Worm (Caenorhabditis elegans) whole organism, L3 larva: Measurements from ENCODE around the gene prmt-5.
A peak's percentile ranks its signal among the peaks of the same experiment; 100 is the strongest.

Experiments used
- R02D3.7 ChIP-seq: fragments of 150-350 bp; optimal IDR thresholded peaks from 2 replicates; lab custom pipeline; 2014; ENCODE audit warnings: missing biosample characterization, missing genetic modification characterization
- aly-2 ChIP-seq: fragments of 150-350 bp; optimal IDR thresholded peaks from 2 replicates; lab custom pipeline; 2014; ENCODE audit warnings: missing biosample characterization, missing genetic modification characterization
- ama-1 ChIP-seq: fragments of 150-350 bp; optimal IDR thresholded peaks from 2 replicates; lab custom pipeline; 2018
- ceh-28 ChIP-seq: fragments of 150-350 bp; optimal IDR thresholded peaks from 2 replicates; lab custom pipeline; 2014; ENCODE audit warnings: missing biosample characterization, missing genetic modification reagents, missing genetic modification characterization
- ceh-82 ChIP-seq: fragments of 150-350 bp; optimal IDR thresholded peaks from 2 replicates; lab custom pipeline; 2014; ENCODE audit warnings: missing biosample characterization, missing genetic modification characterization
- ceh-9 ChIP-seq: sonication (generic microtip); optimal IDR thresholded peaks from 2 replicates; lab custom pipeline; 2018; ENCODE audit warnings: missing biosample characterization, missing genetic modification characterization
- daf-12 ChIP-seq: fragments of 150-350 bp; optimal IDR thresholded peaks from 2 replicates; lab custom pipeline; 2014; ENCODE audit warnings: missing biosample characterization, missing genetic modification reagents, missing genetic modification characterization
- egl-27 ChIP-seq: sonication (generic microtip); optimal IDR thresholded peaks from 4 replicates; lab custom pipeline; 2017; ENCODE audit warnings: missing biosample characterization, missing genetic modification reagents, missing genetic modification characterization
- egl-5 ChIP-seq: fragments of 150-350 bp; optimal IDR thresholded peaks from 2 replicates; lab custom pipeline; 2017; ENCODE audit warnings: missing biosample characterization, missing genetic modification reagents, missing genetic modification characterization, inconsistent platforms
- elt-2 ChIP-seq: sonication (generic microtip); optimal IDR thresholded peaks from 2 replicates; lab custom pipeline; 2016; ENCODE audit warnings: missing genetic modification reagents, mild to moderate bottlenecking, missing genetic modification characterization, missing compliant biosample characterization
- eor-1 ChIP-seq, 2 experiments: fragments of 150-350 bp; optimal IDR thresholded peaks; 2 replicates each; lab custom pipeline; 2014 to 2018; ENCODE audit warnings: missing biosample characterization in 2 of 2, missing genetic modification characterization in 2 of 2
- fkh-10 ChIP-seq: sonication (generic microtip); optimal IDR thresholded peaks from 2 replicates; lab custom pipeline; 2017; ENCODE audit warnings: missing biosample characterization, missing genetic modification reagents, missing genetic modification characterization
- fkh-2 ChIP-seq: fragments of 150-350 bp; optimal IDR thresholded peaks from 2 replicates; lab custom pipeline; 2014; ENCODE audit warnings: missing biosample characterization, missing genetic modification reagents, missing genetic modification characterization
- fos-1 ChIP-seq: fragments of 150-350 bp; optimal IDR thresholded peaks from 2 replicates; lab custom pipeline; 2014; ENCODE audit warnings: missing biosample characterization, missing genetic modification characterization
- hmg-11 ChIP-seq: sonication (generic microtip); optimal IDR thresholded peaks from 2 replicates; lab custom pipeline; 2016; ENCODE audit warnings: missing genetic modification characterization, missing compliant biosample characterization
- jun-1 ChIP-seq: fragments of 150-350 bp; optimal IDR thresholded peaks from 2 replicates; lab custom pipeline; 2014; ENCODE audit warnings: missing biosample characterization, missing genetic modification reagents, missing genetic modification characterization
- lin-39 ChIP-seq: fragments of 150-350 bp; optimal IDR thresholded peaks from 2 replicates; lab custom pipeline; 2018; ENCODE audit warnings: missing biosample characterization, missing genetic modification reagents, missing genetic modification characterization
- lsy-12 ChIP-seq: sonication (generic microtip); optimal IDR thresholded peaks from 2 replicates; lab custom pipeline; 2016; ENCODE audit warnings: mild to moderate bottlenecking, missing genetic modification characterization, missing compliant biosample characterization
- mdl-1 ChIP-seq: fragments of 150-350 bp; optimal IDR thresholded peaks from 2 replicates; lab custom pipeline; 2014; ENCODE audit warnings: missing biosample characterization, missing genetic modification characterization
- nfya-1 ChIP-seq: sonication (generic microtip); optimal IDR thresholded peaks from 2 replicates; lab custom pipeline; 2017; ENCODE audit warnings: missing genetic modification characterization, mild to moderate bottlenecking, missing compliant biosample characterization, antibody characterized with exemption, moderate library complexity; ENCODE audit not compliant: insufficient read depth
- nhr-11 ChIP-seq: fragments of 150-350 bp; optimal IDR thresholded peaks from 2 replicates; lab custom pipeline; 2014; ENCODE audit warnings: missing biosample characterization, missing genetic modification characterization
- nhr-12 ChIP-seq: fragments of 150-350 bp; optimal IDR thresholded peaks from 2 replicates; lab custom pipeline; 2014; ENCODE audit warnings: missing biosample characterization, missing genetic modification characterization
- nhr-23 ChIP-seq: fragments of 150-350 bp; optimal IDR thresholded peaks from 2 replicates; lab custom pipeline; 2014; ENCODE audit warnings: missing biosample characterization, missing genetic modification reagents, missing genetic modification characterization
- nhr-237 ChIP-seq: fragments of 150-350 bp; optimal IDR thresholded peaks from 2 replicates; lab custom pipeline; 2014; ENCODE audit warnings: missing biosample characterization, missing genetic modification characterization
- nhr-28 ChIP-seq: fragments of 150-350 bp; optimal IDR thresholded peaks from 2 replicates; lab custom pipeline; 2014; ENCODE audit warnings: missing biosample characterization, missing genetic modification characterization
- nhr-43 ChIP-seq: sonication (generic microtip); optimal IDR thresholded peaks from 2 replicates; lab custom pipeline; 2016; ENCODE audit warnings: mild to moderate bottlenecking, missing genetic modification characterization, missing compliant biosample characterization; ENCODE audit not compliant: poor library complexity, severe bottlenecking
- nhr-67 ChIP-seq: fragments of 150-350 bp; optimal IDR thresholded peaks from 2 replicates; lab custom pipeline; 2014; ENCODE audit warnings: missing biosample characterization, missing genetic modification characterization
- nhr-77 ChIP-seq: fragments of 150-350 bp; optimal IDR thresholded peaks from 2 replicates; lab custom pipeline; 2014; ENCODE audit warnings: missing biosample characterization, missing genetic modification characterization
- pha-4 ChIP-seq: fragments of 150-350 bp; optimal IDR thresholded peaks from 2 replicates; lab custom pipeline; 2014; ENCODE audit warnings: missing biosample characterization, missing genetic modification reagents, missing genetic modification characterization
- pqm-1 ChIP-seq: fragments of 150-350 bp; optimal IDR thresholded peaks from 2 replicates; lab custom pipeline; 2017; ENCODE audit warnings: missing biosample characterization, missing genetic modification characterization, inconsistent platforms
- sea-2 ChIP-seq: fragments of 150-350 bp; sonication (generic microtip); optimal IDR thresholded peaks from 4 replicates; lab custom pipeline; 2014; ENCODE audit warnings: missing biosample characterization, missing genetic modification reagents, missing genetic modification characterization
- skn-1 ChIP-seq: fragments of 150-350 bp; optimal IDR thresholded peaks from 2 replicates; lab custom pipeline; 2014; ENCODE audit warnings: missing biosample characterization, missing genetic modification characterization
- snpc-4 ChIP-seq: fragments of 150-350 bp; optimal IDR thresholded peaks from 2 replicates; lab custom pipeline; 2014; ENCODE audit warnings: missing biosample characterization, missing genetic modification characterization
- tbx-2 ChIP-seq: sonication (generic microtip); optimal IDR thresholded peaks from 2 replicates; lab custom pipeline; 2016; ENCODE audit warnings: mild to moderate bottlenecking, missing genetic modification characterization, missing compliant biosample characterization
- unc-39 ChIP-seq: sonication (generic microtip); optimal IDR thresholded peaks from 4 replicates; lab custom pipeline; 2017; ENCODE audit warnings: missing biosample characterization, missing genetic modification characterization
- unc-62 ChIP-seq: fragments of 150-350 bp; sonication (generic microtip); optimal IDR thresholded peaks from 4 replicates; lab custom pipeline; 2014; ENCODE audit warnings: missing biosample characterization, missing genetic modification reagents, missing genetic modification characterization
- zag-1 ChIP-seq: fragments of 150-350 bp; optimal IDR thresholded peaks from 2 replicates; lab custom pipeline; 2014; ENCODE audit warnings: missing biosample characterization, missing genetic modification characterization
- ztf-11 ChIP-seq: fragments of 150-350 bp; optimal IDR thresholded peaks from 2 replicates; lab custom pipeline; 2014; ENCODE audit warnings: missing biosample characterization, missing genetic modification characterization
- ztf-4 ChIP-seq: fragments of 150-350 bp; optimal IDR thresholded peaks from 2 replicates; lab custom pipeline; 2014; ENCODE audit warnings: missing biosample characterization, missing genetic modification characterization

The prmt-5 gene

DNA sequence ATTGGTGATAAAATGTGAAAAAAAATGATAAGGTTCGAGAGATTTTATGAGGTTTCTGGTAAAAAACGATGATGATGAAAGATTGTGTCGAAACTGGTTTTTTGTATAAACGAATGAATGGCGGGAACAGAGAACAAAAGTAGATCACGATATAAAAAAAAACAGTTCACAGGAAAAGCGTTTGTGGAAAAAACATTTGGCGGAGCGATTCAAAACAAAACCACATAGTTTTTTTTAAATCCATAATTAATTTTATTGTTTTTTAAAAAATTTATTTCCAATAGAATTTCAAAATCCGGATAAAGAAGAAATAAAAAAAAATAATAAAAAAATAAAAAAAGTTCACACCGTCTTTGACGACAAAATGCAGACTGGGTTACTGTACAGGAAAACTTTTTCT is 15.0 kb upstream of the prmt-5 start, which contains the start of gene ZC155.4:
Gene ZC155.4 (minus strand): TSS at position 101 of the 400 bp plus-strand sequence.
- TF ChIP-seq daf-12 (no peak), nhr-12 (tag; lab: Kevin White, UChicago) (no peak), nfya-1 (tag; lab: Kevin White, UChicago) (no peak), hmg-11 (no peak), sea-2 (GFP tag; lab: Kevin White, UChicago) (no peak), aly-2 (no peak), mdl-1 (tag; lab: Kevin White, UChicago) (no peak), R02D3.7 (tag; lab: Kevin White, UChicago) (no peak), pha-4 (tag; lab: Kevin White, UChicago) (no peak), fkh-2 (tag; lab: Kevin White, UChicago) (no peak), ceh-82 (tag; lab: Kevin White, UChicago) (no peak), unc-39 (no peak), unc-62 (GFP tag; lab: Kevin White, UChicago) (no peak), nhr-43 (tag; lab: Kevin White, UChicago) (no peak), ztf-4 (tag; lab: Kevin White, UChicago) (no peak), nhr-237 (tag; lab: Kevin White, UChicago) (no peak), nhr-28 (tag; lab: Kevin White, UChicago) (no peak), ztf-11 (tag; lab: Kevin White, UChicago) (no peak), ceh-28 (tag; lab: Kevin White, UChicago) (no peak), ceh-9 (tag; lab: Kevin White, UChicago) (no peak)

DNA sequence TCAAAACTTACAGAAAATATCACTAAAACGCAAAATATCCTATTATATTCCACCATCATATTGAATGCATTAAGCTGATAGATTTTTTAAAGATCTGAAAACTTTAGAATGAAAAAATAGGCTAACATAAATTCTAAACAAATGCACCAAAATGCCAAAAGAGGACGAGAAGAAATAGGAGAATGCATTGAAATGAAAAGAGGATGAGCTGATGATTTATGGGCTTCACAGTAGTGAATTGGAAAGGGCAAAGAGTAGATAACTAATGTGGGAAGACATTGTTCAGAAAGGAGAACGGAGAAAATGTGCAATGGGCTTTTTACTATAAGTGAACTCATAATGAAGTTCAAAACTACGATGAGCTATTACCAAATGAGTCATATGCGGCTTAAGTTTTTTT is 12.8 kb upstream of the prmt-5 start, which contains the start of gene cutl-19:
Gene cutl-19 (minus strand): TSS at position 101 of the 400 bp plus-strand sequence.
- TF ChIP-seq aly-2: no peak

DNA sequence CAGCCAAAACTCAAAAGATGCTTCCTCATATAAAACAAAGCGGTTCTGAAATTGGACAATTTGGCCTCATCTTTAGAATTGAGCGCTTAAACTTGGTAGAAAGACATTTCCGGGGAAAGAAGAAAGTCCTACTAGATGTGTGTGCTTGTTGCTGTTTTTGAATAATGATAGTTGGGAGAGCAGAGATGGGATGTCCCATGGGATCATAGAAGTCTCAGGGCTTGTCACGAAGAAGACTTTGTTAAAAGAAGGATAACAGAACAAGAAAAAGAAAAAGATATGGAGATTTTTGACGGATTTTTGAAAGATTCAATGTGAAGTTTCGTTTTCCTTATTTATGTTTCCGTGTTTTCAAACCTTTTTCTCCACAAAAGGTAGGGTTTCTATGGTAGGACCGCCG is 11.7 kb upstream of the prmt-5 start, which contains the start of gene ZC155.2:
Gene ZC155.2 (plus strand): TSS at position 301 of the 400 bp plus-strand sequence.
- TF ChIP-seq nhr-28 (tag; lab: Kevin White, UChicago) (no peak), lin-39 (tag; lab: Kevin White, UChicago) (peak; percentile 15)

DNA sequence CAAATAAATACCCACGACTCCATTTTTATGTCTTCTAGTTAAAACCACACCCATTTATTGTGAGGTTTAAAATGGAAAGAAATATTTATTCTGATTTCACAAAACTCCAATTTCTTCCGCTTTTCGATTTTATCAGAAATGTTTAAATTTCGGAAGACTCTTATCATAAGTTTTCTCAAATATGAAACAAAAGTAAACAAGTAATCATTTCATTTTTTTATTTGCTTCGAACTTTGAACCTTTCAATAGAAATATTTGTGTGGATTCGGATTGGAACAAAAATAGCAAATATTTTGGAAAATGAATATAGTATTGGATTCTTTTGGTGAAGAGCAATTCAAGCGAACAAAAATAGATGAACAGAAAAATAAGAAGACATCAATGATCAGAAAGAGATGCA is 8.5 kb upstream of the prmt-5 start:
- TF ChIP-seq ama-1 (lab: Kevin White, UChicago) (no peak), pha-4 (tag; lab: Kevin White, UChicago) (peak; percentile 91)

DNA sequence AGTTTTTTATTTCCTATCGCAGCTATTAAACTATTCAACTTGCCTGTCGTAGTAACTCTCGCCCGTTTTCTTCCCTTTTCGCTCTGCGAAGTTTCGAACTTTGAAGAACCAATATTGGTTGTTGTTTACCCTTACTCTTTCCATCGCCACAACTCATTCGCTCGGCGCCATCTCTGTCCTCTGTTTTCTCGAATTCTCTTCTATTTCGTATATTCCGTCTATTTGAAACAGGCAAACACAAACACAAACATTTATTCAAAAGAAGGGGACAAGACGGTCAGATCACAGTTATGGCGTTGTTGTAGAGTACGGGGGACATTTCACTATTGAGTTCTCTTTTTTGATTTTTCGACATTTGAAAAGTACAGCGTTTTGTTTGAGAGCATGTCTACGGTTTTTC is 7.6 kb upstream of the prmt-5 start:
- TF ChIP-seq ceh-82 (tag; lab: Kevin White, UChicago): no peak
- peak; percentile 97 for TF ChIP-seq pha-4 (tag; lab: Kevin White, UChicago)
- no peak for TF ChIP-seq egl-5
- TF ChIP-seq ama-1 (lab: Kevin White, UChicago): no peak
- no peak for TF ChIP-seq eor-1 (tag; optimal IDR thresholded peaks at IDR 0.05; lab: Kevin White, UChicago)
- no peak for TF ChIP-seq sea-2 (GFP tag; lab: Kevin White, UChicago)
- TF ChIP-seq hmg-11: no peak

DNA sequence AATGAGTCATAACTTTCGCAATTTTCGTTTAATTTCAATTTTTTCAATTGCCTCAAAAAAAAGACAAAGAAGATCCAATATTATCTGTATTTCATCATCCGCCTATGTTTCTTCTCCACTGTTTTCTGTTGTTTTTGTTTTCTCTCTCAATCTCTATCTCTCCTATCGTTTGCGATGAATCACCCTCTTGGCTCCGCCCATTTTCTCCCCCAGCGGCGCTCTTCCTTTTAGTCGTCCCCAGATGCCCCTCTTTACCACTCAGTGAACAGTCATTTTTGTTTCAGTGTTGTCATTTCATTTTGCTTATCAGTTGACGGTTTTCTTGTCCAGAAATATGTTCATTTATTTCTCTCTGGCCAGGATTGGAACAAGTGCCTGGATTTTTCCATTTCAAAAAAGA is 5.4 kb upstream of the prmt-5 start:
- TF ChIP-seq nhr-237 (tag; lab: Kevin White, UChicago): no peak
- no peak for TF ChIP-seq lsy-12 (tag; lab: Kevin White, UChicago)
- TF ChIP-seq nhr-77 (tag; lab: Kevin White, UChicago): no peak
- peak; percentile 44 for TF ChIP-seq jun-1 (tag; lab: Kevin White, UChicago)
- peak; percentile 37 for TF ChIP-seq elt-2 (tag; lab: Kevin White, UChicago)
- TF ChIP-seq pha-4 (tag; lab: Kevin White, UChicago): peak; percentile 12
- TF ChIP-seq zag-1 (tag; lab: Kevin White, UChicago): no peak
- no peak for TF ChIP-seq nhr-28 (tag; lab: Kevin White, UChicago)
- TF ChIP-seq fkh-10 (GFP tag; lab: Kevin White, UChicago): no peak
- TF ChIP-seq nhr-12 (tag; lab: Kevin White, UChicago): no peak
- no peak for TF ChIP-seq unc-39
- peak; percentile 3 for TF ChIP-seq egl-27 (tag; lab: Kevin White, UChicago)
- peak; percentile 28 for TF ChIP-seq nfya-1 (tag; lab: Kevin White, UChicago)
- TF ChIP-seq eor-1 (tag; optimal IDR thresholded peaks at IDR 0.05; lab: Kevin White, UChicago): no peak
- TF ChIP-seq ceh-28 (tag; lab: Kevin White, UChicago): no peak
- no peak for TF ChIP-seq fkh-2 (tag; lab: Kevin White, UChicago)
- TF ChIP-seq mdl-1 (tag; lab: Kevin White, UChicago): no peak
- no peak for TF ChIP-seq skn-1
- peak; percentile 44 for TF ChIP-seq nhr-23 (tag; lab: Kevin White, UChicago)
- TF ChIP-seq ceh-82 (tag; lab: Kevin White, UChicago): no peak
- peak; percentile 12 for TF ChIP-seq pqm-1 (tag; lab: Kevin White, UChicago)
- TF ChIP-seq fos-1 (tag; lab: Kevin White, UChicago): peak; percentile 10
- no peak for TF ChIP-seq sea-2 (GFP tag; lab: Kevin White, UChicago)
- TF ChIP-seq nhr-11 (tag; lab: Kevin White, UChicago): no peak
- TF ChIP-seq aly-2: no peak
- TF ChIP-seq egl-5: no peak
- TF ChIP-seq snpc-4 (tag; lab: Kevin White, UChicago): no peak
- TF ChIP-seq daf-12: no peak
- TF ChIP-seq tbx-2: no peak
- TF ChIP-seq nhr-67 (tag; lab: Kevin White, UChicago): no peak
- peak; percentile 20 for TF ChIP-seq ama-1 (lab: Kevin White, UChicago)
